Worm (Caenorhabditis elegans): ENCODE data around the gene fbxa-189.

The fbxa-189 gene

DNA sequence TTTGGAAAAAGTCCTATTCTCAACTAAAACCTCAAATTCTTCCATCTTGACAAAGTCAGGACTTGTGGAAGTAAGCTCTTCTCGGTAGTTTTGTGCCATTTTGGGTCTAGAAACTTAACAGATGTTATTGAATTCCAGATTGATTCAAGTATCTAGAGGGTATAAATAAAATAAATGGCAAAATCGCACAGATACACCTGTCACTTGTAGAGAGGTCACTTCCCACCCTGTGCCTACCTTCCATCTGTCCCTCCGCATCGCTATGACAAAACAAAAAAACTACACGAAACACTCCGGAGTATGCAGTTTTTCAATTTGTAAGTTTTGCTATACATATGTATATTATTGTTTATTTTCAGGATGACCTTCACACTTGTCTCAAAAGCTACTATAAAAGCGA is 34.9 kb downstream of the fbxa-189 start, which contains the start of gene Y20C6A.4:
Gene Y20C6A.4, plus strand, starts transcription at position 301 of the 400 bp plus-strand sequence.
- no peak for TF ChIP-seq ztf-18 (tag; optimal IDR thresholded peaks at IDR 0.05)
- no peak for TF ChIP-seq F33H1.4 (GFP tag; IDR thresholded peaks at IDR 0.05)
- no peak for TF ChIP-seq die-1 (tag; optimal IDR thresholded peaks at IDR 0.05)
- no peak for TF ChIP-seq B0019.2 (GFP tag; conservative IDR thresholded peaks at IDR 0.05)
- no peak for TF ChIP-seq nhr-80 (tag; optimal IDR thresholded peaks at IDR 0.05)
- no peak for TF ChIP-seq unc-130 (GFP tag; optimal IDR thresholded peaks at IDR 0.05)
- TF ChIP-seq rpc-1 (optimal IDR thresholded peaks at IDR 0.05) = no peak
- TF ChIP-seq rpc-1 (tag; optimal IDR thresholded peaks at IDR 0.05) = no peak
- TF ChIP-seq F57A8.1 (GFP tag; optimal IDR thresholded peaks at IDR 0.05) = no peak
- no peak for TF ChIP-seq mcd-1 (GFP tag; IDR thresholded peaks at IDR 0.05)
- no peak for TF ChIP-seq lsy-27 (tag; optimal IDR thresholded peaks at IDR 0.05; ENCODE audit: borderline replicate concordance, insufficient read depth)
- TF ChIP-seq nfya-1 (tag; optimal IDR thresholded peaks at IDR 0.05; ENCODE audit: borderline replicate concordance, insufficient read depth) = no peak
- TF ChIP-seq bed-2 (GFP tag; IDR thresholded peaks at IDR 0.05) = no peak
- no peak for TF ChIP-seq snpc-4 (GFP tag; optimal IDR thresholded peaks at IDR 0.05)
- no peak for TF ChIP-seq snpc-4 (tag; optimal IDR thresholded peaks at IDR 0.05)
- TF ChIP-seq F52B5.7 (tag; optimal IDR thresholded peaks at IDR 0.05) = no peak
- no peak for TF ChIP-seq chd-7 (tag; optimal IDR thresholded peaks at IDR 0.05)

DNA sequence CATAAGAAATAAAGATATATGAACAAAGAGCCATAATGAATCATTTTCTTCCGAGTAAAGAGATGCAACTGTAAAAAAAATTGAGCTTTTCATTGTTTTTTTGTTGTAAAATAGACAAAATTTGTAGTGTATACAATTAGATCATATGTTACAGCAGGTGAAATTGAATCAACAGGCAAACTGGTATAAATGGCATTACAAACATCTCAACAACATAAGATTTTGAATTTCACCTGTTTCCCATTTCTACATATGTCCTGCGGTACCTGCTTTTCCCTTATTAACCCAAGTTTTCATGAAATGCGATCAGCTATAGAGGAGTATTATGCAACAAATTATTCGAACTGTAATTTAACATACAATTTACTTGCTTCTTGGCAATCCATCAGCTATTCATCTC is 50.4 kb downstream of the fbxa-189 start, which contains the start of gene srh-120:
Gene srh-120, plus strand, starts transcription at position 301 of the 400 bp plus-strand sequence.
- TF ChIP-seq ztf-25 (GFP tag; IDR thresholded peaks at IDR 0.05) = no peak
- TF ChIP-seq hmg-1.2 (GFP tag; IDR thresholded peaks at IDR 0.05) = no peak
- no peak for TF ChIP-seq Y95B8A.8 (GFP tag; IDR thresholded peaks at IDR 0.05)
- no peak for TF ChIP-seq lin-26 (GFP tag; IDR thresholded peaks at IDR 0.05)
- no peak for TF ChIP-seq attf-5 (GFP tag; optimal IDR thresholded peaks at IDR 0.05)
- no peak for TF ChIP-seq aptf-3 (GFP tag; IDR thresholded peaks at IDR 0.05)
- TF ChIP-seq ztf-26 (tag; optimal IDR thresholded peaks at IDR 0.05) = no peak

All from whole organism, young adult.